Worm (Caenorhabditis elegans): Measurements from ENCODE around the gene vps-24.

ce11 chrII:5036128-5036527 lies 42.3 kb downstream of the vps-24 start, which contains the start of gene lrr-1:
- no peak for TF ChIP-seq nhr-90 (tag; optimal IDR thresholded peaks at IDR 0.05)
- no peak for TF ChIP-seq B0336.3 (GFP tag; IDR thresholded peaks at IDR 0.05)
- TF ChIP-seq ama-1 (optimal IDR thresholded peaks at IDR 0.05): no peak
- TF ChIP-seq ama-1 (GFP tag; optimal IDR thresholded peaks at IDR 0.05): no peak
- TF ChIP-seq nfya-1 (tag; optimal IDR thresholded peaks at IDR 0.05; ENCODE audit: borderline replicate concordance, insufficient read depth): no peak
- TF ChIP-seq Y79H2A.3 (GFP tag; conservative IDR thresholded peaks at IDR 0.05): no peak
- no peak for TF ChIP-seq dox-1 (GFP tag; IDR thresholded peaks at IDR 0.05)
- TF ChIP-seq egl-44 (GFP tag; IDR thresholded peaks at IDR 0.05): no peak

Measured in whole organism, young adult.